Worm (Caenorhabditis elegans) whole organism, early embryonic: ENCODE measurements around the gene F20G2.3.

Source experiments
- B0310.2 ChIP-seq: sonication (generic microtip); optimal IDR thresholded peaks from 2 replicates; lab custom pipeline; 2016; ENCODE audit warnings: mild to moderate bottlenecking, missing genetic modification characterization, missing compliant biosample characterization
- aly-1 ChIP-seq: sonication (generic microtip); optimal IDR thresholded peaks from 2 replicates; lab custom pipeline; 2016; ENCODE audit warnings: missing genetic modification characterization, missing compliant biosample characterization
- ama-1 ChIP-seq: fragments of 150-350 bp; optimal IDR thresholded peaks from 2 replicates; lab custom pipeline; 2014
- ceh-13 ChIP-seq: fragments of 200-800 bp; sonication (Bioruptor generic); optimal IDR thresholded peaks from 2 replicates; lab custom pipeline; 2018; ENCODE audit warnings: mild to moderate bottlenecking, missing genetic modification characterization, missing compliant biosample characterization
- ceh-36 ChIP-seq: sonication (generic microtip); optimal IDR thresholded peaks from 2 replicates; lab custom pipeline; 2016; ENCODE audit warnings: missing genetic modification characterization, inconsistent platforms, missing compliant biosample characterization
- ets-7 ChIP-seq: sonication (generic microtip); optimal IDR thresholded peaks from 2 replicates; lab custom pipeline; 2016; ENCODE audit warnings: missing genotype, missing genetic modification characterization, missing compliant biosample characterization
- flt-1 ChIP-seq: fragments of 200-800 bp; sonication (Bioruptor generic); IDR thresholded peaks from 2 replicates; pipeline ENCODE4 v1.3.6; 2022; ENCODE audit warnings: missing genetic modification characterization, missing compliant biosample characterization
- hmbx-1 ChIP-seq: sonication (generic microtip); optimal IDR thresholded peaks from 2 replicates; lab custom pipeline; 2016; ENCODE audit warnings: mild to moderate bottlenecking, missing genetic modification characterization, missing compliant biosample characterization
- hnd-1 ChIP-seq: sonication (generic microtip); optimal IDR thresholded peaks from 2 replicates; lab custom pipeline; 2016; ENCODE audit warnings: missing genetic modification characterization, missing compliant biosample characterization
- pes-1 ChIP-seq: fragments of 200-800 bp; sonication (Bioruptor generic); IDR thresholded peaks from 2 replicates; pipeline ENCODE4 v1.3.6; 2022; ENCODE audit warnings: missing genetic modification reagents, missing genetic modification characterization, missing compliant biosample characterization
- sea-1 ChIP-seq: fragments of 200-800 bp; sonication (Bioruptor generic); conservative IDR thresholded peaks from 2 replicates; pipeline ENCODE4 v1.3.6; 2022; ENCODE audit warnings: missing genetic modification characterization, missing compliant biosample characterization
- tbx-11 ChIP-seq: fragments of 200-800 bp; sonication (Bioruptor generic); IDR thresholded peaks from 2 replicates; pipeline ENCODE4 v1.3.6; 2022; ENCODE audit warnings: missing genetic modification characterization, missing compliant biosample characterization

DNA sequence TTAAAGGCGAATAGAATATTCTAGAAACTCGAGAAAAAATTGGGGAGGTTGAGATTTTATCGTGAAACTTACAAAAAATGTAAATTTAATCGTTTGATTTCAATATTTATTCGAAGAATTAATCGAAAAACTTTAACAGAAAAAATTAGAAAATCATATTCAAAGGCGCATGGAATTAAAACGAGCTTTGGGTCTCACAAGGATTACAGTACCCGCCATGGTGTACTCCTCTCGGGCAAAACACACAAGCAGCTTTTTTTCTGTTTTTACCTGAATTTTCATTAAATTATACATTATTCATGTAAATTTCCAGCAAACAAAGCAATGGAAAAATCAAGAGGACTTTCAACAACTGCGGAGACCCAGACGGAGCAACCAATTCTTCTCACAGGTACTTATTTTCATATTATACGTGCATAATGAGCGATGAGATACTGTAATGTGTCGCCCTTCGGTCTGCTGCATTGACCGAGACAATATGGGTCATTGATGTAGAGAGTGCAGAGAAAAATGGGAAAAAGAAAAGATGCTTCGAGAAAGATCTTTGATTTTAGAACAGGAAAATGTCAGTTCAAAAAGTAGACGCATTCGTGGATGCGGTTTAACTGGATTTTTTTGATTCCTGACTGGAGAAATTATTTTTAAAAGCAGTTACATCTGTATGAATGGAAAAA is 19.1 kb upstream of the F20G2.3 start, which contains the start of the genes F53C11.4 and F53C11.5:
- TF ChIP-seq aly-1 (tag; lab: Kevin White, UChicago), result no peak
- TF ChIP-seq ets-7, result no peak
- no peak for TF ChIP-seq hnd-1 (tag; lab: Kevin White, UChicago)
- no peak for TF ChIP-seq hmbx-1 (tag; lab: Kevin White, UChicago)
- TF ChIP-seq sea-1 (GFP tag; lab: Robert Waterston, UW), result no peak
- no peak for TF ChIP-seq ama-1 (lab: Kevin White, UChicago)
- TF ChIP-seq flt-1 (GFP tag; lab: Robert Waterston, UW), result no peak
- no peak for TF ChIP-seq ceh-36 (tag; lab: Kevin White, UChicago)
- TF ChIP-seq B0310.2, result no peak
- TF ChIP-seq tbx-11 (GFP tag; lab: Robert Waterston, UW), result no peak
- TF ChIP-seq ceh-13 (GFP tag; lab: Kevin White, UChicago), result no peak
- no peak for TF ChIP-seq pes-1 (GFP tag; lab: Robert Waterston, UW)
